Fruit fly (Drosophila melanogaster) whole organism, prepupa: ENCODE measurements around the gene CG11700.

Source experiments
- Blimp-1 ChIP-seq: fragments of 200-800 bp; sonication (Bioruptor generic); optimal IDR thresholded peaks from 3 replicates; lab custom pipeline; 2017; ENCODE audit warnings: missing biosample characterization, missing genetic modification characterization, mild to moderate bottlenecking, moderate library complexity, missing genetic modification reagents
- CG10631 ChIP-seq: fragments of 200-800 bp; sonication (Bioruptor generic); optimal IDR thresholded peaks from 2 replicates; lab custom pipeline; 2016; ENCODE audit warnings: missing biosample characterization, missing genetic modification characterization
- CG10669 ChIP-seq: fragments of 200-800 bp; sonication (Bioruptor generic); optimal IDR thresholded peaks from 3 replicates; lab custom pipeline; 2018; ENCODE audit warnings: missing biosample characterization, mild to moderate bottlenecking, missing genetic modification characterization, moderate library complexity
- CG11294 ChIP-seq: fragments of 200-800 bp; sonication (Bioruptor generic); IDR thresholded peaks from 2 replicates; pipeline ENCODE4 v1.3.6; 2022; ENCODE audit warnings: missing biosample characterization, missing genetic modification characterization
- CG11762 ChIP-seq: fragments of 200-800 bp; sonication (Bioruptor generic); optimal IDR thresholded peaks from 3 replicates; lab custom pipeline; 2016; ENCODE audit warnings: missing biosample characterization, missing genetic modification characterization; ENCODE audit not compliant: insufficient read depth
- CG11902 ChIP-seq: fragments of 200-800 bp; sonication (Bioruptor generic); optimal IDR thresholded peaks from 3 replicates; lab custom pipeline; 2016; ENCODE audit warnings: missing biosample characterization, missing genetic modification characterization
- CG15336 ChIP-seq: fragments of 200-800 bp; sonication (Bioruptor generic); IDR thresholded peaks from 2 replicates; pipeline ENCODE4 v1.3.6; 2022; ENCODE audit warnings: missing biosample characterization, missing genetic modification characterization
- CG1621 ChIP-seq: fragments of 200-800 bp; sonication (Bioruptor generic); optimal IDR thresholded peaks from 3 replicates; lab custom pipeline; 2018; ENCODE audit warnings: missing biosample characterization, mild to moderate bottlenecking, missing genetic modification characterization
- CG16779 ChIP-seq: fragments of 200-800 bp; sonication (Bioruptor generic); optimal IDR thresholded peaks from 3 replicates; lab custom pipeline; 2017; ENCODE audit warnings: missing biosample characterization, mild to moderate bottlenecking, missing genetic modification characterization
- CG31627 ChIP-seq: fragments of 200-800 bp; sonication (Bioruptor generic); optimal IDR thresholded peaks from 3 replicates; lab custom pipeline; 2016; ENCODE audit warnings: missing biosample characterization, missing genetic modification characterization
- CG32006 ChIP-seq: fragments of 200-800 bp; sonication (Bioruptor generic); optimal IDR thresholded peaks from 3 replicates; lab custom pipeline; 2017; ENCODE audit warnings: missing biosample characterization, mild to moderate bottlenecking, missing genetic modification characterization
- CG34406 ChIP-seq: fragments of 200-800 bp; sonication (Bioruptor generic); optimal IDR thresholded peaks from 3 replicates; lab custom pipeline; 2016; ENCODE audit warnings: missing biosample characterization, missing genetic modification characterization
- CG3919 ChIP-seq: fragments of 200-800 bp; sonication (Bioruptor generic); optimal IDR thresholded peaks from 3 replicates; lab custom pipeline; 2016; ENCODE audit warnings: missing biosample characterization, missing genetic modification characterization
- CG4318 ChIP-seq: fragments of 200-800 bp; sonication (Bioruptor generic); optimal IDR thresholded peaks from 3 replicates; lab custom pipeline; 2017; ENCODE audit warnings: missing biosample characterization, mild to moderate bottlenecking, missing genetic modification characterization
- CG6163 ChIP-seq: fragments of 200-800 bp; sonication (Bioruptor generic); IDR thresholded peaks from 3 replicates; pipeline ENCODE4 v1.3.6; 2022; ENCODE audit warnings: missing biosample characterization, missing genetic modification characterization
- CG6276 ChIP-seq: fragments of 200-800 bp; sonication (Bioruptor generic); optimal IDR thresholded peaks from 2 replicates; lab custom pipeline; 2017; ENCODE audit warnings: missing biosample characterization, mild to moderate bottlenecking, missing genetic modification characterization
- CG6792 ChIP-seq: fragments of 200-800 bp; sonication (Bioruptor generic); optimal IDR thresholded peaks from 3 replicates; lab custom pipeline; 2016; ENCODE audit warnings: missing biosample characterization, missing genetic modification characterization
- CG6808 ChIP-seq: fragments of 200-800 bp; sonication (Bioruptor generic); optimal IDR thresholded peaks from 3 replicates; lab custom pipeline; 2017; ENCODE audit warnings: missing biosample characterization, missing genetic modification characterization, mild to moderate bottlenecking, moderate library complexity, missing genetic modification reagents
- CG6854 ChIP-seq: fragments of 200-800 bp; sonication (Bioruptor generic); optimal IDR thresholded peaks from 2 replicates; lab custom pipeline; 2017; ENCODE audit warnings: missing biosample characterization, mild to moderate bottlenecking, missing genetic modification characterization
- CG7368 ChIP-seq: fragments of 200-800 bp; sonication (Bioruptor generic); optimal IDR thresholded peaks from 3 replicates; lab custom pipeline; 2016; ENCODE audit warnings: missing biosample characterization, missing genetic modification characterization
- CG8119 ChIP-seq: fragments of 200-800 bp; sonication (Bioruptor generic); IDR thresholded peaks from 3 replicates; pipeline ENCODE4 v1.3.6; 2022; ENCODE audit warnings: missing biosample characterization, missing genetic modification characterization
- CG8319 ChIP-seq: fragments of 200-800 bp; sonication (Bioruptor generic); optimal IDR thresholded peaks from 3 replicates; lab custom pipeline; 2016; ENCODE audit warnings: missing biosample characterization, missing genetic modification characterization
- CG8632 ChIP-seq: fragments of 200-800 bp; sonication (Bioruptor generic); optimal IDR thresholded peaks from 3 replicates; lab custom pipeline; 2016; ENCODE audit warnings: missing biosample characterization, missing genetic modification characterization
- CG9139 ChIP-seq: fragments of 200-800 bp; sonication (Bioruptor generic); optimal IDR thresholded peaks from 3 replicates; lab custom pipeline; 2017; ENCODE audit warnings: missing biosample characterization, mild to moderate bottlenecking, missing genetic modification characterization
- Eip78C ChIP-seq: fragments of 200-800 bp; sonication (Bioruptor generic); peaks from one replicate; lab custom pipeline; 2016; ENCODE audit warnings: missing biosample characterization, missing genetic modification characterization
- Ets21C ChIP-seq: fragments of 200-800 bp; sonication (Bioruptor generic); optimal IDR thresholded peaks from 3 replicates; lab custom pipeline; 2016; ENCODE audit warnings: missing biosample characterization, missing genetic modification characterization
- Ets96B ChIP-seq: fragments of 200-800 bp; optimal IDR thresholded peaks from 2 replicates; lab custom pipeline; 2019; ENCODE audit warnings: missing biosample characterization, mild to moderate bottlenecking, missing genetic modification characterization, moderate library complexity
- Hr38 ChIP-seq: sonication (Bioruptor generic); optimal IDR thresholded peaks from 2 replicates; lab custom pipeline; 2016; ENCODE audit warnings: missing biosample characterization, missing genetic modification characterization
- Hr39 ChIP-seq: fragments of 200-800 bp; sonication (Bioruptor generic); optimal IDR thresholded peaks from 2 replicates; lab custom pipeline; 2016; ENCODE audit warnings: missing biosample characterization, missing genetic modification characterization
- Hr4 ChIP-seq: fragments of 200-800 bp; sonication (Bioruptor generic); optimal IDR thresholded peaks from 3 replicates; lab custom pipeline; 2016; ENCODE audit warnings: missing biosample characterization, missing genetic modification characterization
- Met ChIP-seq: fragments of 200-800 bp; sonication (Bioruptor generic); optimal IDR thresholded peaks from 3 replicates; lab custom pipeline; 2016; ENCODE audit warnings: missing biosample characterization, missing genetic modification characterization
- OdsH ChIP-seq: fragments of 200-800 bp; sonication (Bioruptor generic); optimal IDR thresholded peaks from 3 replicates; lab custom pipeline; 2016; ENCODE audit warnings: missing biosample characterization, missing genetic modification characterization
- Smox ChIP-seq: fragments of 200-800 bp; sonication (Bioruptor generic); optimal IDR thresholded peaks from 3 replicates; lab custom pipeline; 2016; ENCODE audit warnings: missing biosample characterization, missing genetic modification characterization
- achi ChIP-seq: fragments of 200-800 bp; sonication (Bioruptor generic); optimal IDR thresholded peaks from 3 replicates; lab custom pipeline; 2016; ENCODE audit warnings: missing biosample characterization, missing genetic modification characterization
- cyc ChIP-seq: fragments of 200-800 bp; sonication (Bioruptor generic); optimal IDR thresholded peaks from 3 replicates; lab custom pipeline; 2016; ENCODE audit warnings: missing biosample characterization, missing genetic modification characterization
- dac ChIP-seq: fragments of 200-800 bp; sonication (Bioruptor generic); optimal IDR thresholded peaks from 2 replicates; lab custom pipeline; 2017; ENCODE audit warnings: missing biosample characterization, mild to moderate bottlenecking, missing genetic modification characterization
- dsx ChIP-seq: fragments of 200-800 bp; optimal IDR thresholded peaks from 3 replicates; lab custom pipeline; 2019; ENCODE audit warnings: missing biosample characterization, mild to moderate bottlenecking, missing genetic modification characterization, moderate library complexity; ENCODE audit not compliant: poor library complexity, severe bottlenecking
- eg ChIP-seq: fragments of 200-800 bp; sonication (Bioruptor generic); IDR thresholded peaks from 3 replicates; pipeline ENCODE4 v1.3.6; 2022; ENCODE audit warnings: missing biosample characterization, missing genetic modification characterization
- esn ChIP-seq: fragments of 200-800 bp; sonication (Bioruptor generic); optimal IDR thresholded peaks from 2 replicates; lab custom pipeline; 2016; ENCODE audit warnings: missing biosample characterization, mild to moderate bottlenecking, missing genetic modification characterization, moderate library complexity
- fd59A ChIP-seq: fragments of 200-800 bp; sonication (Bioruptor generic); optimal IDR thresholded peaks from 2 replicates; lab custom pipeline; 2017; ENCODE audit warnings: missing biosample characterization, mild to moderate bottlenecking, missing genetic modification characterization, missing genetic modification reagents
- fd85E ChIP-seq: fragments of 200-800 bp; sonication (Bioruptor generic); optimal IDR thresholded peaks from 3 replicates; lab custom pipeline; 2016; ENCODE audit warnings: missing biosample characterization, missing genetic modification characterization
- lz ChIP-seq: fragments of 200-800 bp; sonication (Bioruptor generic); optimal IDR thresholded peaks from 3 replicates; lab custom pipeline; 2016; ENCODE audit warnings: missing biosample characterization, missing genetic modification characterization
- net ChIP-seq: fragments of 200-800 bp; sonication (Bioruptor generic); optimal IDR thresholded peaks from 3 replicates; lab custom pipeline; 2016; ENCODE audit warnings: missing biosample characterization, missing genetic modification characterization
- pdm3 ChIP-seq: fragments of 200-800 bp; sonication (Bioruptor generic); optimal IDR thresholded peaks from 3 replicates; lab custom pipeline; 2016; ENCODE audit warnings: missing biosample characterization, missing genetic modification characterization
- salr ChIP-seq, 2 experiments: fragments of 200-800 bp; sonication (Bioruptor generic); optimal IDR thresholded peaks; 3 replicates each; lab custom pipeline; 2016 to 2018; ENCODE audit warnings: missing biosample characterization in 2 of 2, missing genetic modification characterization in 2 of 2, mild to moderate bottlenecking in 1 of 2
- spab ChIP-seq: fragments of 200-800 bp; sonication (Bioruptor generic); optimal IDR thresholded peaks from 2 replicates; lab custom pipeline; 2017; ENCODE audit warnings: missing biosample characterization, mild to moderate bottlenecking, missing genetic modification characterization, missing genetic modification reagents
- ss ChIP-seq, 2 experiments: fragments of 200-800 bp; sonication (Bioruptor generic); optimal IDR thresholded peaks; 2 replicates in 1 of 2; 3 replicates in 1 of 2; lab custom pipeline; 2017 to 2018; ENCODE audit warnings: mild to moderate bottlenecking in 2 of 2, missing biosample characterization in 2 of 2, missing genetic modification characterization in 2 of 2, moderate library complexity in 1 of 2
- topi ChIP-seq: fragments of 200-800 bp; sonication (Bioruptor generic); optimal IDR thresholded peaks from 3 replicates; lab custom pipeline; 2016; ENCODE audit warnings: missing biosample characterization, missing genetic modification characterization

CG11700 gene

dm6 chrX:6305317-6305716 lies 21.9 kb upstream of the CG11700 start (continued):
- TF ChIP-seq CG15336 (GFP tag; lab: Robert Waterston, UW) (peak; percentile 52; the same call in 1 of the 2 replicates), CG6276 (GFP tag; lab: Kevin White, UChicago) (peak; percentile 9), CG10669 (GFP tag; lab: Kevin White, UChicago) (no peak), CG9139 (GFP tag; lab: Kevin White, UChicago) (no peak), CG16779 (tag; lab: Kevin White, UChicago) (no peak), eg (GFP tag; lab: Robert Waterston, UW) (0 out of 3 replicates have a peak, but pooled peaks have one; percentile 9), CG8319 (GFP tag; lab: Kevin White, UChicago) (no peak)

- TF ChIP-seq Smox (GFP tag; lab: Kevin White, UChicago) (peak; percentile 12), CG34406 (GFP tag; lab: Kevin White, UChicago) (peak; percentile 31), ss (GFP tag; optimal IDR thresholded peaks at IDR 0.05; lab: Kevin White, UChicago) (no peak), eg (GFP tag; lab: Robert Waterston, UW) (peak; percentile 26; the same call in 1 of the 3 replicates), CG11902 (GFP tag; lab: Kevin White, UChicago) (no peak), CG11762 (no peak), cyc (GFP tag; lab: Kevin White, UChicago) (no peak), OdsH (GFP tag; lab: Kevin White, UChicago) (peak; percentile 11), topi (GFP tag; lab: Kevin White, UChicago) (peak; percentile 10), Hr38 (GFP tag; lab: Kevin White, UChicago) (no peak), CG32006 (GFP tag; lab: Kevin White, UChicago) (peak; percentile 38), net (GFP tag; lab: Kevin White, UChicago) (no peak), CG10669 (GFP tag; lab: Kevin White, UChicago) (no peak), lz (GFP tag; lab: Kevin White, UChicago) (no peak), CG1621 (tag; lab: Kevin White, UChicago) (no peak), CG8319 (GFP tag; lab: Kevin White, UChicago) (no peak), Hr4 (GFP tag; lab: Kevin White, UChicago) (no peak), CG7368 (GFP tag; lab: Kevin White, UChicago) (no peak), dac (no peak), CG11294 (GFP tag; lab: Robert Waterston, UW) (no peak), CG3919 (GFP tag; lab: Kevin White, UChicago) (peak; percentile 50), CG6163 (GFP tag; lab: Robert Waterston, UW) (no peak), CG15336 (GFP tag; lab: Robert Waterston, UW) (peak; percentile 57), Ets21C (GFP tag; lab: Kevin White, UChicago) (no peak), CG4318 (GFP tag; lab: Kevin White, UChicago) (no peak), CG6808 (no peak), Ets96B (no peak), Met (GFP tag; lab: Kevin White, UChicago) (peak; percentile 15), spab (GFP tag; lab: Kevin White, UChicago) (no peak), pdm3 (GFP tag; lab: Kevin White, UChicago) (no peak), CG8119 (GFP tag; lab: Robert Waterston, UW) (peak; percentile 60; the same call in 1 of the 3 replicates), CG10631 (GFP tag; lab: Kevin White, UChicago) (peak; percentile 44), dsx (no peak), CG8632 (peak; percentile 41), Eip78C (GFP tag; lab: Kevin White, UChicago) (peak; percentile 80), CG9139 (GFP tag; lab: Kevin White, UChicago) (no peak), CG6276 (GFP tag; lab: Kevin White, UChicago) (no peak), Blimp-1 (no peak), fd85E (no peak), salr (GFP tag; optimal IDR thresholded peaks at IDR 0.05; lab: Kevin White, UChicago) (peak in 1 of 2 experiments; percentile 27), esn (peak; percentile 25), achi (GFP tag; lab: Kevin White, UChicago) (no peak), CG31627 (GFP tag; lab: Kevin White, UChicago) (no peak), CG6854 (no peak), CG16779 (tag; lab: Kevin White, UChicago) (no peak), Hr39 (GFP tag; lab: Kevin White, UChicago) (no peak), fd59A (GFP tag; lab: Kevin White, UChicago) (no peak), CG6792 (GFP tag; lab: Kevin White, UChicago) (peak; percentile 30)
Observed at dm6 chrX:6304203-6304602, 20.8 kb upstream of the CG11700 start.
